Worm (Caenorhabditis elegans): ENCODE data around the gene C35D10.12.

- TF ChIP-seq R02D3.7 (tag; optimal IDR thresholded peaks at IDR 0.05) = no peak
- no peak for TF ChIP-seq unc-62 (GFP tag; optimal IDR thresholded peaks at IDR 0.05)
- no peak for TF ChIP-seq dmd-4 (tag; optimal IDR thresholded peaks at IDR 0.05)
- TF ChIP-seq nhr-237 (tag; optimal IDR thresholded peaks at IDR 0.05) = no peak
- TF ChIP-seq ZK546.5 (tag; optimal IDR thresholded peaks at IDR 0.05) = no peak
- TF ChIP-seq fos-1 (tag; optimal IDR thresholded peaks at IDR 0.05) = no peak
These were observed 35.4 kb upstream of the C35D10.12 start, which contains the start of gene F26F4.12 for ce11 chrIII:4909938-4910337.
